In genomic region chr3L:12409343-12410302, dm6 we compare ENCODE assay signal across 1 fruit fly cellular context.
TF ChIP-seq lines count a peak whose summit lies in the region.

No protein-coding gene starts in this region.

TF ChIP-seq in whole organism, prepupa, 60 proteins besides CTCF, POLR2A, EP300 and RAD21 (continued from another document):
- TF ChIP-seq Gug (GFP tag; IDR thresholded peaks at IDR 0.05; lab: Robert Waterston, UW) (no peak), salr (GFP tag; optimal IDR thresholded peaks at IDR 0.05; lab: Kevin White, UChicago) (no peak), Sox15 (GFP tag; optimal IDR thresholded peaks at IDR 0.05; lab: Kevin White, UChicago) (no peak), esn (GFP tag; optimal IDR thresholded peaks at IDR 0.05; lab: Kevin White, UChicago) (no peak), CG4318 (GFP tag; optimal IDR thresholded peaks at IDR 0.05; lab: Kevin White, UChicago) (no peak), CG16779 (tag; optimal IDR thresholded peaks at IDR 0.05; lab: Kevin White, UChicago) (no peak), CG8632 (GFP tag; optimal IDR thresholded peaks at IDR 0.05; lab: Kevin White, UChicago) (no peak), Smox (GFP tag; optimal IDR thresholded peaks at IDR 0.05; lab: Kevin White, UChicago) (no peak), CG6163 (GFP tag; IDR thresholded peaks at IDR 0.05; lab: Robert Waterston, UW) (no peak), eg (GFP tag; IDR thresholded peaks at IDR 0.05; lab: Robert Waterston, UW) (no peak), Hr38 (GFP tag; optimal IDR thresholded peaks at IDR 0.05; lab: Kevin White, UChicago) (no peak), dsx (GFP tag; optimal IDR thresholded peaks at IDR 0.05; lab: Kevin White, UChicago; ENCODE audit: poor library complexity, severe bottlenecking) (no peak), CG31627 (GFP tag; optimal IDR thresholded peaks at IDR 0.05; lab: Kevin White, UChicago) (no peak)
TF ChIP-seq in whole organism, prepupa: peak in this region for 5.
